Worm (Caenorhabditis elegans) whole organism, dauer: ENCODE data around the gene srh-239.

Experiments
- unc-62 ChIP-seq: sonication (generic microtip); optimal IDR thresholded peaks from 2 replicates; lab custom pipeline; 2017; ENCODE audit warnings: missing biosample characterization, missing genetic modification reagents, missing genetic modification characterization

The srh-239 gene

ce11 chrV:15479825-15480224, 34.3 kb downstream of the srh-239 start:
- no peak for TF ChIP-seq unc-62 (GFP tag; lab: Kevin White, UChicago)

- TF ChIP-seq unc-62 (GFP tag; lab: Kevin White, UChicago), result no peak
Measured at ce11 chrV:15480505-15481075, 35.1 kb downstream of the srh-239 start.

DNA sequence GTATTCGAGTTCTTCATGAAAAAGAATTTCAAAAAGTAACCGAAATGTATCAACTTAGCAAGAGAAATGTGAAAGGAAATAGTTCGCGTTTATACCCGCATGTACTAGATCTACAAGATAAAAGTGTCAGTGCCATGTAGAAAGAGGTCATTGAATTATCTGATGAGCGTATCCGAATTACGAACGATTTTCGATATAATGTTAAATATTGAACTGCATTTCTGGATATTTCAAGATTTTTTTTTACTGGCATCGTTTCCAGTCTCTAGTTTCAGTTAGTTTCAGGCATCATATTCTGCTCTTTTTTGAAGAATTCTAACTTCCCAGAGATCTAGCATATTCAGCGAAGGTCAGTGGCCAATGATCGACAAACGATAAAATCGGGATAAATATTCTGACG, 35.8 kb downstream of the srh-239 start, which contains the start of gene nhr-150:
Gene nhr-150, minus strand, starts transcription at position 92 of the 400 bp plus-strand sequence.
- no peak for TF ChIP-seq unc-62 (GFP tag; lab: Kevin White, UChicago)

- no peak for TF ChIP-seq unc-62 (GFP tag; lab: Kevin White, UChicago)
Measured at ce11 chrV:15483563-15483962, 38.0 kb downstream of the srh-239 start.

ce11 chrV:15484537-15484936, 39.0 kb downstream of the srh-239 start, which contains the start of gene C06B8.3:
Gene C06B8.3 (minus strand): TSS chrV:15484637.
- TF ChIP-seq unc-62 (GFP tag; lab: Kevin White, UChicago), result no peak

DNA sequence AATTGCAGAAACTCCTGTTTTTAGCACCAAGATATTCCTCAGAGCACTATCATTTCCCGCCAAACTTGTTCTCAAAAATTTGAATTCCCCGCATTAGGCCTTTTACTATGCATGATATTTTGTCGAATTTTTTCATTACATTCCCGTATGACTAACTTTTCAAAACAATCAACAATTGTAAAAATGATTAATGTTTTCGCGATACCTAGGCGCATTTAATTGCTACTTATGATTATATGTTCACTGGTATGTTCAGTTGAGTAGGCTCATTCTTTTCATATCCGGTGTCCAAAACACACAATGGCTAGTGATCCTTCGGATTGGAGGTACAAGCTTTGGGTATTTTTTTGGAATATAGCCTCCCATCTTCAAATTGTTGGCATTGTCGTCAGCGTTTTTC, 42.2 kb downstream of the srh-239 start, which contains the start of gene srw-21:
Gene srw-21, plus strand, starts transcription at position 301 of the 400 bp plus-strand sequence.
- no peak for TF ChIP-seq unc-62 (GFP tag; lab: Kevin White, UChicago)

- TF ChIP-seq unc-62 (GFP tag; lab: Kevin White, UChicago), result no peak
Measured at ce11 chrV:15492518-15492917, 47.0 kb downstream of the srh-239 start, which contains the start of gene str-264. Gene str-264 (minus strand): TSS chrV:15492618.

DNA sequence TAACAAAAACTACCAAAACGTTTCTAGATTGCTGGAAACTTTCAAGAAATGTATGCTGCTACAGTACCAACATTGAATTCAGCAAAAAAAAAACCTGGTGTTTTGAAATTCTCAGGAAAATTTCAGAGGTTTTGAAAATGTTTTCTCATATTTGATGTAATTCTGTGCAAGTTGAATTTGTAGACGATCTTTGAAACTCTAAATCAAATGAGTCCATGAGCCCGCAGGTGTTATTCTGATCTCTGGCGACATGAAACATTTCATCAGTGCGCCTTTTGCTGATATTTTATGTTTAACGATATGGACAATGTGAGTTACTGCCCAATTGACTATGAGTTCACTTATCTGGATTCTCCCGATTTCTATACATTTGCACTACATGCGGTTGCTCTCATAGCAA, 48.1 kb downstream of the srh-239 start, which contains the start of gene srh-218:
Gene srh-218, plus strand, starts transcription at position 301 of the 400 bp plus-strand sequence.
- no peak for TF ChIP-seq unc-62 (GFP tag; lab: Kevin White, UChicago)

DNA sequence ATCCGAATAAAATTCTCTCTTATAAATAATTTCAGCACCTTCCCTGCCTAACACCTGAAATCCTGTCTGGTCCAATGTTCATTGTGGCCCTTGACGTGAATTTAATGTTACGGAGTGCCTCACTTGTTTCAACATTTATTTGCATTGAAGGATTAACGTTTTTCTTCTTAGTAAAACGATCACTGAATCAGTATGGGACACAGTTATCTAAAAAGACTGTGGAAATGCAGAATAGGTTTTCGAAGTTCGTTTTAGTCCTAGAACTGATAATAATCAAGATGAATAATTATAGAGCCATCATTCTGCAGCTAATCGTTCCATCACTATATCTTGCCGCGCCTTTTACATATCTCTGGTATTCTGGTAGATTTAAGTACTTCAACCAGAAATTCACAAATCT, 49.6 kb downstream of the srh-239 start, which contains the start of gene srh-219:
Gene srh-219, plus strand, starts transcription at position 301 of the 400 bp plus-strand sequence.
- TF ChIP-seq unc-62 (GFP tag; lab: Kevin White, UChicago), result no peak
